Worm (Caenorhabditis elegans) whole organism, L1 larva: Measurements from ENCODE around the gene Y73F8A.23.

Experiments
- C34B4.2 ChIP-seq: sonication (generic microtip); optimal IDR thresholded peaks from 2 replicates; lab custom pipeline; 2017; ENCODE audit warnings: mild to moderate bottlenecking, missing genetic modification characterization, missing compliant biosample characterization
- F16B12.6 ChIP-seq: fragments of 150-350 bp; optimal IDR thresholded peaks from 2 replicates; lab custom pipeline; 2014; ENCODE audit warnings: missing biosample characterization, missing genetic modification characterization
- Y116A8C.19 ChIP-seq: sonication (generic microtip); optimal IDR thresholded peaks from 2 replicates; lab custom pipeline; 2016; ENCODE audit warnings: missing compliant biosample characterization, missing genetic modification characterization, borderline replicate concordance
- aly-2 ChIP-seq: fragments of 150-350 bp; optimal IDR thresholded peaks from 2 replicates; lab custom pipeline; 2014; ENCODE audit warnings: missing biosample characterization, missing genetic modification characterization
- ama-1 ChIP-seq: fragments of 150-350 bp; optimal IDR thresholded peaks from 2 replicates; lab custom pipeline; 2014
- blmp-1 ChIP-seq: fragments of 150-350 bp; optimal IDR thresholded peaks from 2 replicates; lab custom pipeline; 2014; ENCODE audit warnings: missing biosample characterization, missing genetic modification characterization
- ceh-63 ChIP-seq: fragments of 200-800 bp; sonication (Bioruptor generic); optimal IDR thresholded peaks from 2 replicates; lab custom pipeline; 2018; ENCODE audit warnings: mild to moderate bottlenecking, missing genetic modification characterization, missing compliant biosample characterization
- ceh-8 ChIP-seq: fragments of 200-800 bp; sonication (Bioruptor generic); optimal IDR thresholded peaks from 2 replicates; lab custom pipeline; 2018; ENCODE audit warnings: mild to moderate bottlenecking, missing genetic modification characterization, moderate library complexity, missing compliant biosample characterization
- ceh-82 ChIP-seq, 3 experiments: fragments of 150-350 bp in 1 of 3; sonication (generic microtip) in 2 of 3; optimal IDR thresholded peaks; 2 replicates each; lab custom pipeline; 2014 to 2017; ENCODE audit warnings: missing biosample characterization in 3 of 3, missing genetic modification characterization in 3 of 3
- ceh-90 ChIP-seq: sonication (generic microtip); optimal IDR thresholded peaks from 2 replicates; lab custom pipeline; 2016; ENCODE audit warnings: missing genetic modification characterization, missing compliant biosample characterization
- ces-1 ChIP-seq: fragments of 150-350 bp; optimal IDR thresholded peaks from 2 replicates; lab custom pipeline; 2014; ENCODE audit warnings: missing biosample characterization, missing genetic modification reagents, missing genetic modification characterization
- efl-1 ChIP-seq, 4 experiments: fragments of 150-350 bp; optimal IDR thresholded peaks in 3 of 4; peaks in 1 of 4; 1 replicate in 1 of 4; 2 replicates in 3 of 4; lab custom pipeline; 2014; ENCODE audit warnings: missing biosample characterization in 2 of 4, missing genetic modification characterization in 2 of 4, missing genetic modification reagents in 2 of 4
- efl-3 ChIP-seq: fragments of 200-800 bp; sonication (Bioruptor generic); optimal IDR thresholded peaks from 2 replicates; lab custom pipeline; 2018; ENCODE audit warnings: mild to moderate bottlenecking, missing genetic modification characterization, missing compliant biosample characterization
- egl-13 ChIP-seq: sonication (generic microtip); optimal IDR thresholded peaks from 2 replicates; lab custom pipeline; 2016; ENCODE audit warnings: missing genotype, missing genetic modification reagents, missing genetic modification characterization, missing compliant biosample characterization
- egl-27 ChIP-seq, 2 experiments: fragments of 150-350 bp in 1 of 2; sonication (generic microtip); optimal IDR thresholded peaks; 3 replicates each; lab custom pipeline; 2017 to 2018; ENCODE audit warnings: missing biosample characterization in 2 of 2, missing genetic modification characterization in 2 of 2, missing genetic modification reagents in 2 of 2
- elt-3 ChIP-seq, 6 experiments: fragments of 150-350 bp in 1 of 6; sonication (generic microtip); optimal IDR thresholded peaks; 2 replicates each; lab custom pipeline; 2017 to 2018; ENCODE audit warnings: missing biosample characterization in 6 of 6, missing genetic modification characterization in 6 of 6, inconsistent platforms in 1 of 6
- fkh-8 ChIP-seq: sonication (generic microtip); optimal IDR thresholded peaks from 2 replicates; lab custom pipeline; 2016; ENCODE audit warnings: mild to moderate bottlenecking, missing genetic modification characterization, missing compliant biosample characterization
- grh-1 ChIP-seq: fragments of 200-800 bp; sonication (Bioruptor generic); IDR thresholded peaks from 2 replicates; pipeline ENCODE4 v1.3.6; 2022; ENCODE audit warnings: missing genetic modification reagents, missing genetic modification characterization, missing compliant biosample characterization
- hlh-17 ChIP-seq: fragments of 200-800 bp; sonication (Bioruptor generic); optimal IDR thresholded peaks from 2 replicates; lab custom pipeline; 2018; ENCODE audit warnings: missing genetic modification characterization, mild to moderate bottlenecking, missing compliant biosample characterization, moderate library complexity, borderline replicate concordance
- hlh-4 ChIP-seq: sonication (generic microtip); optimal IDR thresholded peaks from 2 replicates; lab custom pipeline; 2016; ENCODE audit warnings: mild to moderate bottlenecking, missing genetic modification characterization, missing compliant biosample characterization
- irx-1 ChIP-seq: sonication (generic microtip); optimal IDR thresholded peaks from 2 replicates; lab custom pipeline; 2016; ENCODE audit warnings: missing genetic modification characterization, missing compliant biosample characterization
- lin-13 ChIP-seq: fragments of 150-350 bp; optimal IDR thresholded peaks from 2 replicates; lab custom pipeline; 2014; ENCODE audit warnings: missing biosample characterization, missing genetic modification reagents, missing genetic modification characterization
- lin-14 ChIP-seq: fragments of 200-800 bp; sonication (Bioruptor generic); optimal IDR thresholded peaks from 2 replicates; lab custom pipeline; 2018; ENCODE audit warnings: mild to moderate bottlenecking, missing genetic modification characterization, moderate library complexity, missing compliant biosample characterization
- lin-35 ChIP-seq, 2 experiments: fragments of 150-350 bp; optimal IDR thresholded peaks; 2 replicates each; lab custom pipeline; 2014; ENCODE audit warnings: missing biosample characterization in 2 of 2, missing genetic modification characterization in 2 of 2, missing genetic modification reagents in 2 of 2
- lin-39 ChIP-seq: fragments of 150-350 bp; optimal IDR thresholded peaks from 2 replicates; lab custom pipeline; 2014; ENCODE audit warnings: missing biosample characterization, missing genetic modification reagents, missing genetic modification characterization
- lir-3 ChIP-seq: sonication (generic microtip); optimal IDR thresholded peaks from 2 replicates; lab custom pipeline; 2016; ENCODE audit warnings: mild to moderate bottlenecking, missing genetic modification characterization, moderate library complexity, missing compliant biosample characterization; ENCODE audit not compliant: poor library complexity
- lsy-2 ChIP-seq, 2 experiments: fragments of 150-350 bp; optimal IDR thresholded peaks; 2 replicates each; lab custom pipeline; 2014; ENCODE audit warnings: missing biosample characterization in 2 of 2, missing genetic modification characterization in 2 of 2
- mdl-1 ChIP-seq, 2 experiments: fragments of 150-350 bp; optimal IDR thresholded peaks; 2 replicates each; lab custom pipeline; 2014 to 2017; ENCODE audit warnings: missing biosample characterization in 2 of 2, missing genetic modification characterization in 2 of 2, inconsistent platforms in 1 of 2
- mep-1 ChIP-seq: fragments of 150-350 bp; optimal IDR thresholded peaks from 2 replicates; lab custom pipeline; 2014; ENCODE audit warnings: missing biosample characterization, missing genetic modification characterization
- nhr-11 ChIP-seq: fragments of 150-350 bp; optimal IDR thresholded peaks from 2 replicates; lab custom pipeline; 2014; ENCODE audit warnings: missing biosample characterization, missing genetic modification characterization
- nhr-12 ChIP-seq: sonication (generic microtip); optimal IDR thresholded peaks from 2 replicates; lab custom pipeline; 2017; ENCODE audit warnings: missing biosample characterization, missing genetic modification characterization
- nhr-71 ChIP-seq: sonication (generic microtip); optimal IDR thresholded peaks from 2 replicates; lab custom pipeline; 2016; ENCODE audit warnings: mild to moderate bottlenecking, missing genetic modification characterization, moderate library complexity, missing compliant biosample characterization
- nhr-84 ChIP-seq: sonication (generic microtip); optimal IDR thresholded peaks from 2 replicates; lab custom pipeline; 2017; ENCODE audit warnings: missing biosample characterization, missing genetic modification characterization
- pag-3 ChIP-seq: sonication (generic microtip); optimal IDR thresholded peaks from 2 replicates; lab custom pipeline; 2017; ENCODE audit warnings: missing genetic modification characterization, mild to moderate bottlenecking, missing compliant biosample characterization, antibody characterized with exemption, borderline replicate concordance; ENCODE audit not compliant: insufficient read depth
- rnt-1 ChIP-seq: sonication (generic microtip); optimal IDR thresholded peaks from 2 replicates; lab custom pipeline; 2016; ENCODE audit warnings: mild to moderate bottlenecking, missing genetic modification characterization, moderate library complexity, missing compliant biosample characterization
- snu-23 ChIP-seq: sonication (generic microtip); optimal IDR thresholded peaks from 2 replicates; lab custom pipeline; 2016; ENCODE audit warnings: missing genetic modification characterization, missing compliant biosample characterization
- sox-4 ChIP-seq: sonication (generic microtip); optimal IDR thresholded peaks from 2 replicates; lab custom pipeline; 2016; ENCODE audit warnings: missing genetic modification characterization, missing compliant biosample characterization
- sptf-1 ChIP-seq: fragments of 150-350 bp; optimal IDR thresholded peaks from 2 replicates; lab custom pipeline; 2014; ENCODE audit warnings: missing biosample characterization, missing genetic modification characterization
- sup-37 ChIP-seq: fragments of 200-800 bp; sonication (Bioruptor generic); optimal IDR thresholded peaks from 2 replicates; lab custom pipeline; 2018; ENCODE audit warnings: mild to moderate bottlenecking, missing genetic modification characterization, missing compliant biosample characterization
- swsn-7 ChIP-seq: sonication (generic microtip); optimal IDR thresholded peaks from 2 replicates; lab custom pipeline; 2016; ENCODE audit warnings: missing genetic modification characterization, missing compliant biosample characterization
- tbx-2 ChIP-seq: sonication (generic microtip); optimal IDR thresholded peaks from 2 replicates; lab custom pipeline; 2016; ENCODE audit warnings: missing genetic modification characterization, missing compliant biosample characterization
- tlp-1 ChIP-seq: fragments of 150-350 bp; optimal IDR thresholded peaks from 2 replicates; lab custom pipeline; 2014; ENCODE audit warnings: missing biosample characterization, missing genetic modification characterization
- unc-130 ChIP-seq: fragments of 150-350 bp; optimal IDR thresholded peaks from 2 replicates; lab custom pipeline; 2017; ENCODE audit warnings: missing biosample characterization, missing genetic modification characterization, inconsistent platforms
- unc-30 ChIP-seq: sonication (generic microtip); optimal IDR thresholded peaks from 2 replicates; lab custom pipeline; 2017; ENCODE audit warnings: missing biosample characterization, missing genetic modification characterization
- unc-62 ChIP-seq: fragments of 150-350 bp; optimal IDR thresholded peaks from 2 replicates; lab custom pipeline; 2014; ENCODE audit warnings: missing biosample characterization, missing genetic modification reagents, missing genetic modification characterization
- vab-15 ChIP-seq: sonication (generic microtip); optimal IDR thresholded peaks from 2 replicates; lab custom pipeline; 2017; ENCODE audit warnings: missing genotype, mild to moderate bottlenecking, missing genetic modification characterization, missing compliant biosample characterization
- xbp-1 ChIP-seq: sonication (generic microtip); optimal IDR thresholded peaks from 2 replicates; lab custom pipeline; 2016; ENCODE audit warnings: missing genetic modification characterization, missing compliant biosample characterization
- zip-4 ChIP-seq: fragments of 200-800 bp; sonication (Bioruptor generic); optimal IDR thresholded peaks from 2 replicates; lab custom pipeline; 2018; ENCODE audit warnings: mild to moderate bottlenecking, missing genetic modification characterization, moderate library complexity, missing compliant biosample characterization
- ztf-11 ChIP-seq, 2 experiments: sonication (generic microtip); optimal IDR thresholded peaks; 2 replicates each; lab custom pipeline; 2016 to 2017; ENCODE audit warnings: missing genetic modification characterization in 2 of 2, missing biosample characterization in 1 of 2, missing compliant biosample characterization in 1 of 2
- ztf-4 ChIP-seq: fragments of 150-350 bp; optimal IDR thresholded peaks from 2 replicates; lab custom pipeline; 2014; ENCODE audit warnings: missing biosample characterization, missing genetic modification characterization

Y73F8A.23 gene

DNA sequence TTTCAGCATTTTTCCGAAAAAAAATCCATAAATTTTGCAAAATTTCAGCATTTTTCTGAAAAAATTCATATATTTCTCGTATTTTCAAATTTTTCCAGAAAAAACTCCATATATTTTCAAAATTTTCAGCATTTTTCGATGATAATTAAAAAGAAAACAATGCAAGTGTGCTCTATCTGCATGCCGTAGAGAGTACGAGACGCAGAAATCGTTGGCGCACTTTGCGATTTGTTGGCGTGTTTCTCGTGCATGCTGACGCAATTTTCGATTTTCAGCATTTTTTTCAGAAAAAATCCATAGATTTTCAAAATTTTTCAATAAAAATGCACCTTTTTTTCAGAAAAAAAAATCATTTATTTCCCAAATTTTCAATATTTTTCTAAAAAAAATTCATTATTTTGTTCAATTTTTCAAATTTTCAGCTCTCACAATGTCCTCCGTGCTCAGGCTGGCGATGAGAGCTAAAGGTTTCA is 28.0 kb upstream of the Y73F8A.23 start, which contains the start of gene Y73F8A.27 (continued):
- peak; percentile 87 for TF ChIP-seq nhr-11
- no peak for TF ChIP-seq sptf-1
- TF ChIP-seq C34B4.2 (tag; lab: Kevin White, UChicago), result peak; percentile 47
- peak; percentile 84 for TF ChIP-seq ztf-4 (tag; lab: Kevin White, UChicago)
- TF ChIP-seq egl-27 (tag; optimal IDR thresholded peaks at IDR 0.05; lab: Kevin White, UChicago), result no peak
- peak; percentile 7 for TF ChIP-seq efl-3 (GFP tag; lab: Kevin White, UChicago)
- peak; percentile 95 for TF ChIP-seq lin-14
- no peak for TF ChIP-seq nhr-12 (tag; lab: Kevin White, UChicago)
- peak; percentile 90 for TF ChIP-seq irx-1 (tag; lab: Kevin White, UChicago)
- TF ChIP-seq lin-35 (GFP tag; optimal IDR thresholded peaks at IDR 0.05; lab: Kevin White, UChicago), result peak; percentile 82 to 91
- TF ChIP-seq snu-23 (GFP tag; lab: Kevin White, UChicago), result peak; percentile 97
- TF ChIP-seq tlp-1 (tag; lab: Kevin White, UChicago), result no peak
- no peak for TF ChIP-seq nhr-84 (tag; lab: Kevin White, UChicago)
- TF ChIP-seq unc-130 (tag; lab: Kevin White, UChicago), result peak; percentile 96
- TF ChIP-seq sox-4, result peak; percentile 90
- peak; percentile 89 to 94 for TF ChIP-seq efl-1 (optimal IDR thresholded peaks at IDR 0.05; lab: Kevin White, UChicago)
- TF ChIP-seq efl-1 (GFP tag; optimal IDR thresholded peaks at IDR 0.05 in 1 of 2; lab: Kevin White, UChicago), result peak; percentile 81 to 98
- TF ChIP-seq Y116A8C.19 (tag; lab: Kevin White, UChicago), result no peak
- TF ChIP-seq vab-15, result peak; percentile 78
- peak; percentile 95 for TF ChIP-seq tbx-2 (tag; lab: Kevin White, UChicago)
- TF ChIP-seq ces-1, result no peak
- no peak for TF ChIP-seq ama-1 (lab: Kevin White, UChicago)
- no peak for TF ChIP-seq unc-30 (tag; lab: Kevin White, UChicago)
- TF ChIP-seq unc-62 (GFP tag; lab: Kevin White, UChicago), result no peak
- TF ChIP-seq egl-13, result peak; percentile 93
- peak; percentile 82 for TF ChIP-seq lir-3
- peak; percentile 61 for TF ChIP-seq aly-2
- TF ChIP-seq elt-3 (tag; optimal IDR thresholded peaks at IDR 0.05; lab: Kevin White, UChicago), result peak in 4 of 6 experiments; percentile 40 to 75 (median 66)
- peak; percentile 95 for TF ChIP-seq lsy-2 (tag; optimal IDR thresholded peaks at IDR 0.05; lab: Kevin White, UChicago)
- TF ChIP-seq ceh-8 (GFP tag; lab: Kevin White, UChicago), result peak; percentile 92
- TF ChIP-seq ceh-63 (GFP tag; lab: Kevin White, UChicago), result no peak
- TF ChIP-seq ceh-82 (tag; optimal IDR thresholded peaks at IDR 0.05; lab: Kevin White, UChicago), result peak; percentile 90 to 93 (median 93)
- no peak for TF ChIP-seq hlh-17
- peak; percentile 95 for TF ChIP-seq xbp-1 (tag; lab: Kevin White, UChicago)
- TF ChIP-seq fkh-8 (tag; lab: Kevin White, UChicago), result peak; percentile 95
- peak; percentile 7 to 79 for TF ChIP-seq ztf-11 (tag; optimal IDR thresholded peaks at IDR 0.05; lab: Kevin White, UChicago)
- peak; percentile 76 for TF ChIP-seq blmp-1 (tag; lab: Kevin White, UChicago)
- peak; percentile 92 for TF ChIP-seq rnt-1
- TF ChIP-seq F16B12.6 (tag; lab: Kevin White, UChicago), result peak; percentile 61

ce11 chrIV:15471430-15471829 is 27.0 kb upstream of the Y73F8A.23 start, which contains the start of gene ntl-11:
ntl-11 (minus strand) TSS chrIV:15471495.
- TF ChIP-seq ceh-8 (GFP tag; lab: Kevin White, UChicago) (peak; percentile 94), ceh-63 (GFP tag; lab: Kevin White, UChicago) (no peak), hlh-4 (tag; lab: Kevin White, UChicago) (no peak), grh-1 (GFP tag; lab: Robert Waterston, UW) (peak; percentile 97), tlp-1 (tag; lab: Kevin White, UChicago) (no peak), mdl-1 (tag; optimal IDR thresholded peaks at IDR 0.05; lab: Kevin White, UChicago) (peak in 1 of 2 experiments; percentile 87), swsn-7 (tag; lab: Kevin White, UChicago) (peak; percentile 98), unc-130 (tag; lab: Kevin White, UChicago) (peak; percentile 95), rnt-1 (no peak), mep-1 (tag; lab: Kevin White, UChicago) (peak; percentile 98), sup-37 (peak; percentile 90), ztf-4 (tag; lab: Kevin White, UChicago) (peak; percentile 94), Y116A8C.19 (tag; lab: Kevin White, UChicago) (no peak), lir-3 (no peak), pag-3 (peak; percentile 65), irx-1 (tag; lab: Kevin White, UChicago) (peak; percentile 96), ceh-90 (tag; lab: Kevin White, UChicago) (peak; percentile 64), zip-4 (GFP tag; lab: Kevin White, UChicago) (peak; percentile 91), lin-39 (tag; lab: Kevin White, UChicago) (peak; percentile 97), nhr-71 (tag; lab: Kevin White, UChicago) (peak; percentile 99), lin-13 (GFP tag; lab: Kevin White, UChicago) (peak; percentile 98)
